Worm (Caenorhabditis elegans) whole organism, early embryonic: ENCODE measurements around the gene coa-7.

Experiments
- B0310.2 ChIP-seq: sonication (generic microtip); optimal IDR thresholded peaks from 2 replicates; lab custom pipeline; 2016; ENCODE audit warnings: mild to moderate bottlenecking, missing genetic modification characterization, missing compliant biosample characterization
- F13C5.2 ChIP-seq: sonication (generic microtip); optimal IDR thresholded peaks from 2 replicates; lab custom pipeline; 2017; ENCODE audit warnings: mild to moderate bottlenecking, missing genetic modification characterization, inconsistent platforms, missing compliant biosample characterization
- aly-1 ChIP-seq: sonication (generic microtip); optimal IDR thresholded peaks from 2 replicates; lab custom pipeline; 2016; ENCODE audit warnings: missing genetic modification characterization, missing compliant biosample characterization
- ama-1 ChIP-seq: fragments of 150-350 bp; optimal IDR thresholded peaks from 2 replicates; lab custom pipeline; 2014
- ceh-13 ChIP-seq: fragments of 200-800 bp; sonication (Bioruptor generic); optimal IDR thresholded peaks from 2 replicates; lab custom pipeline; 2018; ENCODE audit warnings: mild to moderate bottlenecking, missing genetic modification characterization, missing compliant biosample characterization
- ceh-36 ChIP-seq: sonication (generic microtip); optimal IDR thresholded peaks from 2 replicates; lab custom pipeline; 2016; ENCODE audit warnings: missing genetic modification characterization, inconsistent platforms, missing compliant biosample characterization
- ets-7 ChIP-seq: sonication (generic microtip); optimal IDR thresholded peaks from 2 replicates; lab custom pipeline; 2016; ENCODE audit warnings: missing genotype, missing genetic modification characterization, missing compliant biosample characterization
- flt-1 ChIP-seq: fragments of 200-800 bp; sonication (Bioruptor generic); IDR thresholded peaks from 2 replicates; pipeline ENCODE4 v1.3.6; 2022; ENCODE audit warnings: missing genetic modification characterization, missing compliant biosample characterization
- hmbx-1 ChIP-seq: sonication (generic microtip); optimal IDR thresholded peaks from 2 replicates; lab custom pipeline; 2016; ENCODE audit warnings: mild to moderate bottlenecking, missing genetic modification characterization, missing compliant biosample characterization
- hmg-4 ChIP-seq: fragments of 200-800 bp; sonication (Bioruptor generic); optimal IDR thresholded peaks from 2 replicates; lab custom pipeline; 2018; ENCODE audit warnings: mild to moderate bottlenecking, missing genetic modification characterization, missing compliant biosample characterization
- hnd-1 ChIP-seq: sonication (generic microtip); optimal IDR thresholded peaks from 2 replicates; lab custom pipeline; 2016; ENCODE audit warnings: missing genetic modification characterization, missing compliant biosample characterization
- pes-1 ChIP-seq: fragments of 200-800 bp; sonication (Bioruptor generic); IDR thresholded peaks from 2 replicates; pipeline ENCODE4 v1.3.6; 2022; ENCODE audit warnings: missing genetic modification reagents, missing genetic modification characterization, missing compliant biosample characterization
- scrt-1 ChIP-seq: fragments of 200-800 bp; sonication (Bioruptor generic); IDR thresholded peaks from 2 replicates; pipeline ENCODE4 v1.3.6; 2022; ENCODE audit warnings: missing genetic modification characterization, missing compliant biosample characterization
- sea-1 ChIP-seq: fragments of 200-800 bp; sonication (Bioruptor generic); conservative IDR thresholded peaks from 2 replicates; pipeline ENCODE4 v1.3.6; 2022; ENCODE audit warnings: missing genetic modification characterization, missing compliant biosample characterization
- tbx-11 ChIP-seq: fragments of 200-800 bp; sonication (Bioruptor generic); IDR thresholded peaks from 2 replicates; pipeline ENCODE4 v1.3.6; 2022; ENCODE audit warnings: missing genetic modification characterization, missing compliant biosample characterization
- tbx-37 ChIP-seq: fragments of 200-800 bp; sonication (Bioruptor generic); conservative IDR thresholded peaks from 2 replicates; pipeline ENCODE4 v1.3.6; 2022; ENCODE audit warnings: missing genetic modification reagents, missing genetic modification characterization, missing compliant biosample characterization
- tra-4 ChIP-seq: sonication (generic microtip); optimal IDR thresholded peaks from 2 replicates; lab custom pipeline; 2017; ENCODE audit warnings: missing genetic modification characterization, missing compliant biosample characterization

The coa-7 gene

DNA sequence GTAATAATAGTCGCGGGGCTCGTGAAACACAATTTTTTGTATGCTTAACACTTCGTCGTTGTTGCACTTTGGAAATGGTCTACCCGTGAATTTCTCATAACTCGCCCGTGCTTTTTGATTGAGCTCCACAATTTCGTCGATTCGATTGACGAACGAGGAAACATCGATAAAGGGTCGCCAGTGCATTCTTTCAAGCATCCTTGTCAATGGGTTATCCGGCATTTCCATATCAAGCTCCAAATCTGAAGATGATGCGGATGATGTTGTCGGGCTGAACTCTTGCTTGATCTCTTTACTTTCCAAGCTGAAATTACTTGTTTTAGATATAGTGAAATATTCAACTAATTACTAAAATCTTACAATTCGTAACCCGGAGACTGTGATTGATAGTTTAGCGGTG is 23.0 kb downstream of the coa-7 start:
- TF ChIP-seq F13C5.2 = no peak
- TF ChIP-seq ets-7 (tag; lab: Kevin White, UChicago) = no peak
- no peak for TF ChIP-seq flt-1 (GFP tag; lab: Robert Waterston, UW)
- no peak for TF ChIP-seq tbx-11 (GFP tag; lab: Robert Waterston, UW)
- TF ChIP-seq tbx-37 = no peak
- TF ChIP-seq hnd-1 (tag; lab: Kevin White, UChicago) = no peak
- no peak for TF ChIP-seq ama-1 (lab: Kevin White, UChicago)

ce11 chrII:11622605-11623004 is 28.3 kb downstream of the coa-7 start:
- TF ChIP-seq flt-1 (GFP tag; lab: Robert Waterston, UW) (no peak), aly-1 (tag; lab: Kevin White, UChicago) (peak; percentile 63)

- TF ChIP-seq ama-1 (lab: Kevin White, UChicago) = no peak
- no peak for TF ChIP-seq sea-1
- no peak for TF ChIP-seq F13C5.2
Observed at ce11 chrII:11621576-11621975, 29.4 kb downstream of the coa-7 start.

DNA sequence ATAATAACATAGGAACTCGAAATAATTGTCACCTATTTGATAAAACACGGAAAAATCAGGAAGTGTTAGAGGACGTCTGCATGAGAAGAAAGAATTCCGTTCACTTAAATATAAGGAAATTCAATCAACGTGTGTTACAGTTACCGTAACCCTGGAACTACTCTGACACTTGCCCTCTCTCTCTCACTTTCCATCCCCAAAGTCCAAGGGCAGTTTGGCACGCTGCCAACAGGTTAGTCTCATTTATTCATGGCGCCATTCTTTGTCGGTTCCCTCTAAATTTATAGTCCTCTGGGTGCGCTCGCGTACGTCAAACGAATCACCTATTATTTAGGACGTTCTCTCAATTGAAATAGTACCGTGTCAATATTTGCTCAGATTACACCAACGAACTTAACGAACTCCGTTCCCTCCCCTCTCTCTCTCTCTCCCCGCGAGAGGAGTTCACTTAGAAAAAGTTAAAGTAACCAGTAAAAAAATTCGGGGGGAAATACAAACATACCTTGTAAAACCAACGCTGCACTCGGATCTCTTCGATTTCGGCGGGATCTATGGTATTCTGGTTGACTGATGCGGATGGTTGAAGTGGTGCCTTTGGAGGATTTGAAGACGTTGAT is 30.2 kb downstream of the coa-7 start:
- no peak for TF ChIP-seq sea-1
- TF ChIP-seq ama-1 (lab: Kevin White, UChicago) = no peak
- no peak for TF ChIP-seq ceh-13 (GFP tag; lab: Kevin White, UChicago)
- no peak for TF ChIP-seq B0310.2
- TF ChIP-seq scrt-1 (GFP tag; lab: Robert Waterston, UW) = no peak
- no peak for TF ChIP-seq flt-1 (GFP tag; lab: Robert Waterston, UW)
- no peak for TF ChIP-seq hmbx-1 (tag; lab: Kevin White, UChicago)
- no peak for TF ChIP-seq ets-7 (tag; lab: Kevin White, UChicago)
- TF ChIP-seq hmg-4 (GFP tag; lab: Kevin White, UChicago) = no peak
- no peak for TF ChIP-seq tra-4 (tag; lab: Kevin White, UChicago)
- TF ChIP-seq hnd-1 (tag; lab: Kevin White, UChicago) = no peak
- no peak for TF ChIP-seq ceh-36 (tag; lab: Kevin White, UChicago)
- no peak for TF ChIP-seq pes-1 (GFP tag; lab: Robert Waterston, UW)
- TF ChIP-seq tbx-11 (GFP tag; lab: Robert Waterston, UW) = no peak
- no peak for TF ChIP-seq F13C5.2

ce11 chrII:11619895-11620439 is 31.0 kb downstream of the coa-7 start:
- TF ChIP-seq pes-1 (GFP tag; lab: Robert Waterston, UW) (peak; percentile 9; the same call in 1 of the 2 replicates), B0310.2 (peak; percentile 70), tbx-37 (no peak), hmbx-1 (tag; lab: Kevin White, UChicago) (no peak)

- TF ChIP-seq flt-1 (GFP tag; lab: Robert Waterston, UW) (no peak), pes-1 (GFP tag; lab: Robert Waterston, UW) (peak; percentile 3; the same call in 1 of the 2 replicates)
Observed at ce11 chrII:11619171-11619570, 31.8 kb downstream of the coa-7 start.

- no peak for TF ChIP-seq ceh-36 (tag; lab: Kevin White, UChicago)
- no peak for TF ChIP-seq hmg-4 (GFP tag; lab: Kevin White, UChicago)
- TF ChIP-seq tbx-37 = no peak
- TF ChIP-seq sea-1 = no peak
- TF ChIP-seq pes-1 (GFP tag; lab: Robert Waterston, UW) = no peak
- no peak for TF ChIP-seq hnd-1 (tag; lab: Kevin White, UChicago)
Observed at ce11 chrII:11617715-11618114, 33.2 kb downstream of the coa-7 start.

DNA sequence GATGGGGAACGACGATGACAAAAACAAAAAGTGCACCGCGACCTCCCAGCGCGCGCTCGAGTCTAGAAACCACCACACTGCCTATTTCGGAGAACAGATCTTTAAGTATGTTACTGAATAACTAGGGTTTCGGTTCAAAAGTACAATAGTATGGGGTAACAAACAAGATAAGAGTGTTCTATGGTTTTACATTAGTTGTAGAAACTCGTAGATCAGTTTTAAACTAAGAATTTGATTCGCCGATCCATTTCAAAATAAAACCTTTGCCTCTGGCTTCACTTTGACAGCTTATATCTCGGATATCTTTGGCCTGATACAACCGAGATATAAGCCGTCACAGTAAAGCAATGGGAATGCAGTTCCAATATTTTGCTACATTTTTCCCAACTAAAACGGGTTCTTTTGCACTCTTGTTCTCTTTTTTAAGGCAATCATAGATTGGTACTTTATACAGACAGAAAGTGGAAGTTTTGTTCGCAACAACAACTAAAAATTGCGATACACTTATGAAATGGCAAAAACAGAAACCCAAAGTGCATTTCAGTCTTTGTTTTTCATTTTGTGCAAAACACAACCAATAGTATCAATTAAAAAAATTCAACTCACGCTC is 34.5 kb downstream of the coa-7 start:
- no peak for TF ChIP-seq F13C5.2
- TF ChIP-seq tbx-11 (GFP tag; lab: Robert Waterston, UW) = no peak
- no peak for TF ChIP-seq tra-4 (tag; lab: Kevin White, UChicago)
- no peak for TF ChIP-seq ets-7 (tag; lab: Kevin White, UChicago)
- TF ChIP-seq scrt-1 (GFP tag; lab: Robert Waterston, UW) = no peak
- no peak for TF ChIP-seq aly-1 (tag; lab: Kevin White, UChicago)
- no peak for TF ChIP-seq sea-1
- no peak for TF ChIP-seq ama-1 (lab: Kevin White, UChicago)
- no peak for TF ChIP-seq tbx-37
- no peak for TF ChIP-seq B0310.2
- TF ChIP-seq ceh-36 (tag; lab: Kevin White, UChicago) = no peak
- TF ChIP-seq flt-1 (GFP tag; lab: Robert Waterston, UW) = no peak
- no peak for TF ChIP-seq hnd-1 (tag; lab: Kevin White, UChicago)
- no peak for TF ChIP-seq hmg-4 (GFP tag; lab: Kevin White, UChicago)
- TF ChIP-seq hmbx-1 (tag; lab: Kevin White, UChicago) = no peak
- TF ChIP-seq ceh-13 (GFP tag; lab: Kevin White, UChicago) = no peak
- no peak for TF ChIP-seq pes-1 (GFP tag; lab: Robert Waterston, UW)
